Worm (Caenorhabditis elegans): Measurements from ENCODE around the gene K07F5.12.

K07F5.12 gene

DNA sequence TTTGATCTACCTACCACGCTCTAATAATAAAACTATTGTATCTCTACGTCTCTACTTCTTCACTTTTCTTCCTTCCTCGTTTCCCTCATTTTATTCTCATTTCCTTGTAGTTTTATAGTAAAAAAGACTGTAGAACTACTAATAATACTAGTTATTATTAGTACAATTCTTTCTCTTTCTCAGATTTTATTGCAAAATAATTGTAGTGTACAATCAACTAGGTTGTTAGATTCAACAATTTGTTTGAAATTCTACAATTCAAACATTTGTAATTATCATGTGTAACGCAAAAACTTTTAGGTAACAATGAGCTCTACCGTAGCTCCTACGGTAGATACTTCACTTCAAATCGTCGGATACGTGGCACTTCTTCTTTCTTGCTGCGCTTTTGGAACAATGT is at the start of gene K07F5.12:
Gene K07F5.12 (plus strand): TSS at position 301 of the 400 bp plus-strand sequence.
- TF ChIP-seq ama-1 (optimal IDR thresholded peaks at IDR 0.05) (no peak), nhr-76 (tag; optimal IDR thresholded peaks at IDR 0.05) (no peak), ztf-11 (tag; optimal IDR thresholded peaks at IDR 0.05) (no peak), elt-3 (tag; optimal IDR thresholded peaks at IDR 0.05) (no peak), fos-1 (tag; optimal IDR thresholded peaks at IDR 0.05) (no peak), lin-15B (tag; optimal IDR thresholded peaks at IDR 0.05) (no peak), nhr-23 (tag; optimal IDR thresholded peaks at IDR 0.05) (no peak), sea-2 (GFP tag; optimal IDR thresholded peaks at IDR 0.05) (no peak), ceh-28 (tag; optimal IDR thresholded peaks at IDR 0.05) (no peak), nhr-28 (tag; optimal IDR thresholded peaks at IDR 0.05) (no peak), pha-4 (tag; optimal IDR thresholded peaks at IDR 0.05) (no peak), aly-2 (tag; optimal IDR thresholded peaks at IDR 0.05) (no peak), lsy-12 (tag; optimal IDR thresholded peaks at IDR 0.05) (no peak), nhr-12 (tag; optimal IDR thresholded peaks at IDR 0.05) (no peak), nhr-11 (tag; optimal IDR thresholded peaks at IDR 0.05) (no peak), ceh-16 (tag; optimal IDR thresholded peaks at IDR 0.05) (no peak), pqm-1 (tag; optimal IDR thresholded peaks at IDR 0.05) (no peak), nhr-67 (tag; optimal IDR thresholded peaks at IDR 0.05) (no peak), nhr-25 (tag; optimal IDR thresholded peaks at IDR 0.05) (no peak)

DNA sequence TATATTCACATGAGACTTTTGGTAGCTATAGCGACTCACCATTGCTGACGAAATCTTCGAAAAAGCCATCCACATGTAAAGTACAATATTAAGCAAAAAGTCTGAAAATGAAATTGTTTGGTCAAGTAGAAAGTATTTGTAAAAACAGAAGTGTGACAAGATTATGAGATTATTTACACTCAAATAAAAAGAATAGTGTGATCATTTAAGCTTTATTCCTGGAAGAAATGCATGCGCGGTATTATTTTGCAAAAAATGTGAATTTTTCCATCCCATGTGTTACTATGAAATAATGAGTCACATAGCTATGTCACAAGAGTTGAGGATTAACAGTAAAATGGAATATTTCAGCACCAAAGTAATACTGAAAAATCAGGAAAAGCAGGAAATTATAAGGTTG is 45.2 kb upstream of the K07F5.12 start, which contains the start of gene dct-15:
Gene dct-15 (minus strand): TSS at position 101 of the 400 bp plus-strand sequence.
- no peak for TF ChIP-seq pha-4 (tag; optimal IDR thresholded peaks at IDR 0.05)
- no peak for TF ChIP-seq R02D3.7 (tag; optimal IDR thresholded peaks at IDR 0.05)
- TF ChIP-seq ztf-4 (tag; optimal IDR thresholded peaks at IDR 0.05): no peak
- no peak for TF ChIP-seq ama-1 (optimal IDR thresholded peaks at IDR 0.05)

DNA sequence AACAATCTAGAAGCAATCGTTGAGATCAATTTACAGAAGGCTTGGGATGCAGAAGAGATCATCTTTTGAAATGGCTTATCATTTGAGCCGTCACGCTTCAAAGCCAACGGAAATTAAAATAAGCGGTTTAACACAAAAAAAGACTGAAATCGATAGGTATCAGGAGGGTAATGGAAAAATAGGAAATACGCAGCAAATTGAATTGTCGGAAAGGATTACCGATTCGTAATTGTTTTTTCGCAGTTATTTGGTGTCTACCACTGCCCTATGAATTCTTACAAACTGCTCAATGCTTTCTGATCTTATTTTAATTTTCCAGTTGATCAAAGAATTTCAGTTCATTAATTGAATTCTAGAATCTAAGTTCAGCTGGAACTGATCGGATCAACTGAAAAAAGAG is 44.3 kb upstream of the K07F5.12 start:
- TF ChIP-seq fkh-2 (tag; optimal IDR thresholded peaks at IDR 0.05) (no peak), mml-1 (tag; optimal IDR thresholded peaks at IDR 0.05) (no peak), ztf-11 (tag; optimal IDR thresholded peaks at IDR 0.05) (no peak), eor-1 (tag; optimal IDR thresholded peaks at IDR 0.05) (no peak), egl-5 (tag; optimal IDR thresholded peaks at IDR 0.05) (no peak), hmg-11 (tag; optimal IDR thresholded peaks at IDR 0.05) (no peak)

DNA sequence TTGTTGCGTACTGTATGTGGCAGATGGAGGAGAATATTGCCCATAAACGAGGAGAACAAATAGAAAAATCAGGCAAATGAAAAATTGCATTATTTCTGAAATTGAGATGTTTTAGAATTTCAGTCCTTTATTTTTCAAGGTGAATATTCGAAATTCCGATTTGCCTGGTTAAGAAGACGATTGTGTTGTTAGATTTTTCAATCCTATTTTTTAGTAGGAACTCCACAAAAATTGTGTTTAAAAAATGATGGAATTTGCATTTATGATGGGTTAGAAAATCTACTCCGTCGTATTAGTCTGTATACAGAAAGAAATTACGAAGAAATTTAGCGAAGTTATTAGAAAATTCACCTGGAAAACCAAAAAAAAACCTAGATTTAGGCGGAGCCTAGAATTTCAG is 40.4 kb upstream of the K07F5.12 start, which contains the start of gene egl-20:
Gene egl-20 (minus strand): TSS at position 101 of the 400 bp plus-strand sequence.
- TF ChIP-seq pqm-1 (tag; optimal IDR thresholded peaks at IDR 0.05) (no peak), nhr-237 (tag; optimal IDR thresholded peaks at IDR 0.05) (no peak), ceh-82 (tag; optimal IDR thresholded peaks at IDR 0.05) (no peak)

DNA sequence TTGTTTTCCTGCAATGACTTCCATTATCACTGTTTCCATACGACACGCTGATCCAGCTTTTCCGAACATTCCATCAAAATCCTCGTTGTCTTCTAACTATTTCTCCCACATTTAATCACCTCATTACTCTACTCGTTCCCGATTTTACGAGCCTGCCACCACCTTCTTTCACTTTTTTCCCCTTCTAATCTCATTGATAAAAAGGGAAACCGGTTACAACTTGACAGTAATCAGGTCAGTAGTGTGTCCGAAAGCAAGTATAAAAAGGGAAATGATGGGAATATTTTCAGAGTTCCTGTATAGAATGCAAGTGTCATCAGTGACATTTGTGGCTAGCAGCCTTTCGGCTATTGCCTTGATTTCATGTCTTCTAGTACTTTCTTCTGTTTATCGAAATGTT is 34.2 kb upstream of the K07F5.12 start, which contains the start of gene col-123:
Gene col-123 (plus strand): TSS at position 301 of the 400 bp plus-strand sequence.
- TF ChIP-seq nhr-23 (tag; optimal IDR thresholded peaks at IDR 0.05): peak; percentile 40
- no peak for TF ChIP-seq ZK546.5 (tag; optimal IDR thresholded peaks at IDR 0.05)
- TF ChIP-seq R02D3.7 (tag; optimal IDR thresholded peaks at IDR 0.05): no peak
- no peak for TF ChIP-seq jun-1 (tag; optimal IDR thresholded peaks at IDR 0.05)
- no peak for TF ChIP-seq daf-12 (tag; optimal IDR thresholded peaks at IDR 0.05)
- TF ChIP-seq ceh-9 (tag; optimal IDR thresholded peaks at IDR 0.05): no peak
- TF ChIP-seq eor-1 (tag; optimal IDR thresholded peaks at IDR 0.05): no peak

DNA sequence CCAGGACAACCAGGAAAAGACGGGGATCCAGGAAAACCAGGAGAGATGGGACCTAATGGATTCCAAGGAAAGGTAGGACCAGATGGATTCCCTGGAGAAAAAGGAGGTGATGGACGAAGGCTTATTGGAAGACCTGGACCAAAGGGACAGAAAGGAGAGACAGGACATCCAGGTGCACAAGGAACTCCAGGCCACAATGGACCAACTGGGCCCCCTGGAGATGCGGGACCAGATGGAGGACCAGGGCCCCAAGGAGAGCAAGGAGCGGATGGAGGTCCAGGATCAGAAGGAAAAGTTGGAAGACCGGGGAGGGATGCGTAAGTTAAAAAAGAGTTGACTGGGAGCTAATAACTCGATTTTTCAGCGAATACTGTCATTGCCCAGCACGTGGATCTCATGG is 33.2 kb upstream of the K07F5.12 start:
- no peak for TF ChIP-seq nhr-67 (tag; optimal IDR thresholded peaks at IDR 0.05)
- no peak for TF ChIP-seq elt-3 (tag; optimal IDR thresholded peaks at IDR 0.05)
- no peak for TF ChIP-seq mml-1 (tag; optimal IDR thresholded peaks at IDR 0.05)
- TF ChIP-seq daf-12 (tag; optimal IDR thresholded peaks at IDR 0.05): no peak
- no peak for TF ChIP-seq nfya-1 (tag; optimal IDR thresholded peaks at IDR 0.05; ENCODE audit: insufficient read depth)
- no peak for TF ChIP-seq unc-39 (tag; optimal IDR thresholded peaks at IDR 0.05)
- TF ChIP-seq nhr-77 (tag; optimal IDR thresholded peaks at IDR 0.05): no peak
- TF ChIP-seq unc-62 (GFP tag; optimal IDR thresholded peaks at IDR 0.05): no peak
- TF ChIP-seq nhr-28 (tag; optimal IDR thresholded peaks at IDR 0.05): no peak
- no peak for TF ChIP-seq ama-1 (optimal IDR thresholded peaks at IDR 0.05)
- TF ChIP-seq eor-1 (tag; optimal IDR thresholded peaks at IDR 0.05): no peak
- no peak for TF ChIP-seq ceh-9 (tag; optimal IDR thresholded peaks at IDR 0.05)
- no peak for TF ChIP-seq skn-1 (tag; optimal IDR thresholded peaks at IDR 0.05)
- TF ChIP-seq ceh-82 (tag; optimal IDR thresholded peaks at IDR 0.05): no peak
- TF ChIP-seq nhr-23 (tag; optimal IDR thresholded peaks at IDR 0.05): no peak
